Fruit fly (Drosophila melanogaster): Measurements from ENCODE around the gene eIF2Bbeta.

Gene eIF2Bbeta

dm6 chrX:2708156-2708734 is 3.9 kb downstream of the eIF2Bbeta start, which contains the start of gene CG2681 (continued):
- TF ChIP-seq CG15514 (GFP tag; optimal IDR thresholded peaks at IDR 0.05): peak; percentile 58
- peak; percentile 94 for TF ChIP-seq Ets65A (GFP tag)
- peak; percentile 31 for TF ChIP-seq bab2 (GFP tag; optimal IDR thresholded peaks at IDR 0.05)
- no peak for TF ChIP-seq CG8924 (tag; optimal IDR thresholded peaks at IDR 0.05)
- peak; percentile 47 for TF ChIP-seq CG11247 (GFP tag; IDR thresholded peaks at IDR 0.05)
- TF ChIP-seq bcd (GFP tag; optimal IDR thresholded peaks at IDR 0.05): peak; percentile 7
- peak; percentile 27 for TF ChIP-seq Hsf (GFP tag; optimal IDR thresholded peaks at IDR 0.05)
- peak; percentile 43 for TF ChIP-seq mam (GFP tag; optimal IDR thresholded peaks at IDR 0.05)
- TF ChIP-seq CG11456 (GFP tag; IDR thresholded peaks at IDR 0.05): peak; percentile 80
- TF ChIP-seq B-H1 (GFP tag; IDR thresholded peaks at IDR 0.05): peak; percentile 14; the same call in 1 of the 3 replicates
- TF ChIP-seq pho (GFP tag; optimal IDR thresholded peaks at IDR 0.05): peak; percentile 3
- 0 out of 2 replicates have a peak, but pooled peaks have one; percentile 28 for TF ChIP-seq CG4404 (GFP tag; IDR thresholded peaks at IDR 0.05)
- TF ChIP-seq CG2875 (GFP tag; optimal IDR thresholded peaks at IDR 0.05): no peak
- no peak for TF ChIP-seq Fer1 (GFP tag; optimal IDR thresholded peaks at IDR 0.05)
- TF ChIP-seq Aef1 (GFP tag; IDR thresholded peaks at IDR 0.05): peak; percentile 43; the same call in 1 of the 3 replicates
- TF ChIP-seq CG12299 (tag; optimal IDR thresholded peaks at IDR 0.05): no peak
- TF ChIP-seq lilli (GFP tag; optimal IDR thresholded peaks at IDR 0.05): peak; percentile 43
- no peak for TF ChIP-seq chn (GFP tag; optimal IDR thresholded peaks at IDR 0.05)
- TF ChIP-seq CG1602 (GFP tag; optimal IDR thresholded peaks at IDR 0.05): no peak
- TF ChIP-seq Nf-YC (tag; optimal IDR thresholded peaks at IDR 0.05): no peak
- peak; percentile 37; the same call in 2 of the 3 replicates for TF ChIP-seq tgo (GFP tag; IDR thresholded peaks at IDR 0.05)
- peak; percentile 43; the same call in 1 of the 2 replicates for TF ChIP-seq Xrp1 (GFP tag; IDR thresholded peaks at IDR 0.05)
- no peak for TF ChIP-seq ewg (GFP tag; optimal IDR thresholded peaks at IDR 0.05)
- TF ChIP-seq onecut (GFP tag; IDR thresholded peaks at IDR 0.05): no peak
- peak; percentile 8 for TF ChIP-seq CG7786 (GFP tag; optimal IDR thresholded peaks at IDR 0.05)
- TF ChIP-seq CG9215 (GFP tag; IDR thresholded peaks at IDR 0.05): peak; percentile 41; the same call in 1 of the 2 replicates
- peak; percentile 0 for TF ChIP-seq CG12155 (GFP tag; optimal IDR thresholded peaks at IDR 0.05)
- peak; percentile 62; the same call in 1 of the 2 replicates for TF ChIP-seq NFAT (GFP tag; IDR thresholded peaks at IDR 0.05)
- peak; percentile 20 for TF ChIP-seq sug (tag; optimal IDR thresholded peaks at IDR 0.05)
- TF ChIP-seq Xbp1 (GFP tag; optimal IDR thresholded peaks at IDR 0.05): peak; percentile 17
- peak; percentile 56 for TF ChIP-seq HLH3B (GFP tag; IDR thresholded peaks at IDR 0.05)
- TF ChIP-seq ase (GFP tag; IDR thresholded peaks at IDR 0.05): peak; percentile 39; the same call in 2 of the 3 replicates
- TF ChIP-seq CG14441 (GFP tag; IDR thresholded peaks at IDR 0.05): peak; percentile 75
- peak; percentile 2 for TF ChIP-seq unpg (GFP tag; optimal IDR thresholded peaks at IDR 0.05)
- TF ChIP-seq nmo (GFP tag; optimal IDR thresholded peaks at IDR 0.05): peak; percentile 25
- peak; percentile 66 for TF ChIP-seq row (GFP tag; IDR thresholded peaks at IDR 0.05)
- 0 out of 3 replicates have a peak, but pooled peaks have one; percentile 37 for TF ChIP-seq CG3726 (GFP tag; IDR thresholded peaks at IDR 0.05)
- peak; percentile 38; the same call in 1 of the 2 replicates for TF ChIP-seq CG17328 (GFP tag; IDR thresholded peaks at IDR 0.05)
- TF ChIP-seq jigr1 (GFP tag; IDR thresholded peaks at IDR 0.05): peak; percentile 42; the same call in 1 of the 3 replicates
- TF ChIP-seq ken (GFP tag; IDR thresholded peaks at IDR 0.05): peak; percentile 66; the same call in 2 of the 3 replicates
- no peak for TF ChIP-seq hkb (optimal IDR thresholded peaks at IDR 0.05)
- peak; percentile 50 for TF ChIP-seq hkb (GFP tag; IDR thresholded peaks at IDR 0.05)
- peak; percentile 52 for TF ChIP-seq vvl (GFP tag; IDR thresholded peaks at IDR 0.05)
- peak; percentile 3 for TF ChIP-seq CG13424 (tag; optimal IDR thresholded peaks at IDR 0.05)
- TF ChIP-seq CG13624 (GFP tag; optimal IDR thresholded peaks at IDR 0.05): peak; percentile 20
- TF ChIP-seq Drgx (GFP tag; IDR thresholded peaks at IDR 0.05): peak; percentile 65
- TF ChIP-seq Optix (GFP tag; IDR thresholded peaks at IDR 0.05): peak; percentile 56; the same call in 1 of the 3 replicates
- TF ChIP-seq Oaz (GFP tag; IDR thresholded peaks at IDR 0.05): peak; percentile 37; the same call in 1 of the 2 replicates
- 0 out of 3 replicates have a peak, but pooled peaks have one; percentile 48 for TF ChIP-seq CG2889 (GFP tag; IDR thresholded peaks at IDR 0.05)
- TF ChIP-seq CG14014 (GFP tag; IDR thresholded peaks at IDR 0.05): peak; percentile 45
- TF ChIP-seq wor (GFP tag; IDR thresholded peaks at IDR 0.05): peak; percentile 24; the same call in 1 of the 2 replicates
